Worm (Caenorhabditis elegans): ENCODE measurements around the gene W09D6.5.

Gene W09D6.5

DNA sequence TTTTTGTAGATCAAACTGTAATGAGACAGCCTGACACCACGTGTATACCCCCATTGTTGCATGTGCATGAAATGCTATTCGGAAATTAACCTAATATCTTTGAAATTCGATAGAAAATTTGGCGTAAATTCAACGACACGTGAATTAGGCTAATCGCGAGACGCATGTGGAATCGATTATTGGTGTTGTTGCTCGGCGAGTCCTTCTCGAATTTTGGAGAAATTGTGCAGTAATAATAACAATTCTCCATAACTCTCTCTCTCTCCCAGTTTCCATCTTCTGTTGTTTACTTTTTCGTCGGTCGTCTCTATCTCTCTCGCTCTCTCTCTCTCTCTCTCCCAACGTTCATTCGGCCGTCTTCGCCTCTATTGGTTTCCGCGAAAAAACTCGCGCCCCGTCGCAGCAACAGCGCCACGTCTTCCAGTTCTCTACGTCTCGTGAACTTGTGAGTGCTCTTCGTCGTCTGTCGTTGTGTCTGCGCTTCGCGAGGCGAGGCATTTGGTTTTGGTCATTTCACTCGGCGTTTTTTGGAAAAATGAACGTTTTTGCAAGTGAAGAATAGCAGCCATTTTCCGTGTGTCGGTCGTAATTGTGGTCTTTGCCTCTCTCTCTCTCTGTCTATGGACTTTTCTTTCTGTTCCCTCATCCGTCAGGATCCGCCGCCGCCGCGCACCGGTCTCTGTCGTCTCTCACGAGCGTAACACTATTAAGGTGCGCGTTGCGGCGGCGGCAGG, 33.6 kb upstream of the W09D6.5 start:
- TF ChIP-seq hlh-6 (tag; optimal IDR thresholded peaks at IDR 0.05) (no peak), Y22D7AL.16 (tag; optimal IDR thresholded peaks at IDR 0.05) (no peak), unc-3 (GFP tag; conservative IDR thresholded peaks at IDR 0.05) (no peak), unc-3 (tag; optimal IDR thresholded peaks at IDR 0.05) (no peak), madf-2 (tag; optimal IDR thresholded peaks at IDR 0.05) (no peak), ceh-31 (tag; optimal IDR thresholded peaks at IDR 0.05) (peak; percentile 42), zip-5 (tag; optimal IDR thresholded peaks at IDR 0.05) (no peak), tbx-2 (tag; optimal IDR thresholded peaks at IDR 0.05) (no peak), nfya-1 (tag; optimal IDR thresholded peaks at IDR 0.05) (peak; percentile 65), unc-55 (GFP tag; optimal IDR thresholded peaks at IDR 0.05) (peak; percentile 31), C08G9.2 (tag; optimal IDR thresholded peaks at IDR 0.05) (peak; percentile 8), ceh-14 (tag; optimal IDR thresholded peaks at IDR 0.05) (peak; percentile 45), pha-4 (tag; optimal IDR thresholded peaks at IDR 0.05) (no peak), ceh-34 (tag; optimal IDR thresholded peaks at IDR 0.05) (peak; percentile 50), ceh-2 (tag; optimal IDR thresholded peaks at IDR 0.05) (peak; percentile 25), fax-1 (tag; optimal IDR thresholded peaks at IDR 0.05) (no peak), ceh-45 (GFP tag; IDR thresholded peaks at IDR 0.05) (no peak), sox-4 (tag; optimal IDR thresholded peaks at IDR 0.05) (no peak), hlh-30 (tag; optimal IDR thresholded peaks at IDR 0.05; ENCODE audit: insufficient read depth) (no peak), T23F11.4 (GFP tag; optimal IDR thresholded peaks at IDR 0.05) (no peak), pros-1 (tag; optimal IDR thresholded peaks at IDR 0.05) (peak; percentile 1), eyg-1 (tag; optimal IDR thresholded peaks at IDR 0.05) (no peak)

DNA sequence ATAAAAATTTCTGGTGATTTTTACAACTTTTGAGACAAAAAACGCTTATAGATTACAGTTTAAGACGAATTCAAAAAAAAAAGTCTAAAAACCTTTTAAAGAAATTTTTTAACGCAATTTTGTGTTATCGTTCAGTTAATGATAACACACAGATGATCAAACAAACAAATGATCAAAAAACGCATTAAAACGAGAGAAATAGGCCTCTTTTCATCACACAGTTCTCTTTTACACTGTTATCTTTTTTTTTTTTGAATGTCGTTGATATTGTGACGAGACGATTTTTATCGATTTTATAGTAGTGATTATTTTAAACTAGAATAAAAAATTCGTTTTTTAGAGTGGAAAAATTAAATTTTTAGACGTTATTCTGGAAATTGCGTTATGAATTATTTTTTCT, 28.5 kb upstream of the W09D6.5 start:
- TF ChIP-seq F13H6.1 (tag; optimal IDR thresholded peaks at IDR 0.05) (no peak), ahr-1 (tag; optimal IDR thresholded peaks at IDR 0.05) (no peak), mec-3 (tag; optimal IDR thresholded peaks at IDR 0.05; ENCODE audit: borderline replicate concordance) (no peak), lim-6 (tag; optimal IDR thresholded peaks at IDR 0.05) (no peak), ceh-9 (tag; optimal IDR thresholded peaks at IDR 0.05) (no peak), sox-2 (GFP tag; IDR thresholded peaks at IDR 0.05) (no peak), nhr-11 (tag; optimal IDR thresholded peaks at IDR 0.05) (no peak), elt-2 (tag; optimal IDR thresholded peaks at IDR 0.05) (peak; percentile 71)

DNA sequence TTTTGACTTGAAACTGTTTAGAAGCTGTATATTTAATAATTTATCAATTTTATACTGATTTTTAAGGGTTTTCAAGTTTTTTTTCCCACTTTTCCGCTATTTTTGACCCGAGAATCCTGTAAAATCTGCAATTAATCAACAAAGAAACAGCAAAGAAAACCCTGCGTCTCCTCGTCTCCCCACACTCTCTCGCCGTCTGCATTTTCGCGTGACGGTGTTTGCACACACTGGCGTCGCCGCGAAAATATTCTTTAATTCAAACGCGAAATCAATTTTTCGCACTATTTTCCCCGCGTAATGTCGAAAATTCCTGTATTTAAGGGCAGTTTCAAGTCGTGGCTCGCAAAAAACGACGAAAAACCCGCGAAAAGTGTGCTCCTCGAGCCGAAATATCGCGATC, 25.0 kb upstream of the W09D6.5 start, which contains the start of gene rsa-2:
Gene rsa-2, plus strand, starts transcription at position 221 of the 400 bp plus-strand sequence.
- TF ChIP-seq ceh-30 (tag; optimal IDR thresholded peaks at IDR 0.05) (peak; percentile 20), elt-2 (tag; optimal IDR thresholded peaks at IDR 0.05) (peak; percentile 34), dve-1 (tag; optimal IDR thresholded peaks at IDR 0.05) (no peak), nfya-1 (tag; optimal IDR thresholded peaks at IDR 0.05) (peak; percentile 24), tbx-2 (tag; optimal IDR thresholded peaks at IDR 0.05) (peak; percentile 21)

DNA sequence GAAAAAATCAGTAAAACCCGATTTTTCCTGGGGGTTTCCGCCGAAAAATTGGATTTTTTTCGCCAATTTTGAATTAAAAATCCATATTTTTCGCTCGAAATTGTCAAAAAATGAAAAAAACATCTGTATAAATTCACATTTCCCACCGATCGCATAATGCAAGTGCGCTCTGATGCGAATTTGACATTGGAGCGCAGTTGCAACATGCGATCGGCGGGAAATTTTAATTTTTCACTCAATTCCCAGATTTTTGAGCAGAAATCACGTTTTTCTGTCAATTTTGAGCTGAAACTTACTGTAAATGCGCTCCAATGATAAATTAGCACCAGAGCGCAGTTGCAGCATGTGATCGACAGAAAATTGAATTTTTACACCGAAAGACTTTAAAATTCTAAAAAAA, 23.7 kb upstream of the W09D6.5 start:
- no peak for TF ChIP-seq unc-55 (GFP tag; optimal IDR thresholded peaks at IDR 0.05)

DNA sequence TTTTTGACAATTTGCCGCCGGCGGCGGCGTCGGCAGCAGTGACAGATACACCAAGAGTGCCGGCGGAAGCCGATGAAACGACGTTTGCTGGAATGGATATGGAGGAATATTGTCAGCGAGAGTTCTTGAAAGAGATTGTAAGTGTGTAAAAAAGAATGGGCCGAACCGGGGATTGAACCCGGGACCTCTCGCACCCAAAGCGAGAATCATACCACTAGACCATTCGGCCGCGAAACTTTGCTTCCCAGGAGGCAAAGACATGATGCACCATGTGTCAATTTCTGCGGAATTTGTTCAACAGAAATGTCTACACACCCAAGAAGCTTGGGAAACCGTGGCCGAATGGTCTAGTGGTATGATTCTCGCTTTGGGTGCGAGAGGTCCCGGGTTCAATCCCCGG, 21.6 kb upstream of the W09D6.5 start:
- TF ChIP-seq ceh-9 (tag; optimal IDR thresholded peaks at IDR 0.05) (no peak), che-1 (tag; optimal IDR thresholded peaks at IDR 0.05) (no peak), C38D4.7 (GFP tag; optimal IDR thresholded peaks at IDR 0.05) (no peak), pha-2 (tag; optimal IDR thresholded peaks at IDR 0.05) (no peak), ceh-14 (tag; optimal IDR thresholded peaks at IDR 0.05) (no peak), unc-3 (GFP tag; conservative IDR thresholded peaks at IDR 0.05) (0 out of 2 replicates have a peak, but pooled peaks have one; percentile 26), unc-3 (tag; optimal IDR thresholded peaks at IDR 0.05) (no peak), hlh-30 (tag; optimal IDR thresholded peaks at IDR 0.05; ENCODE audit: insufficient read depth) (no peak), K09A11.1 (tag; optimal IDR thresholded peaks at IDR 0.05; ENCODE audit: insufficient read depth) (no peak), ets-4 (tag; optimal IDR thresholded peaks at IDR 0.05) (no peak), F13H6.1 (tag; optimal IDR thresholded peaks at IDR 0.05) (no peak), tbx-2 (tag; optimal IDR thresholded peaks at IDR 0.05) (peak; percentile 5), elt-2 (tag; optimal IDR thresholded peaks at IDR 0.05) (peak; percentile 26), rnt-1 (tag; optimal IDR thresholded peaks at IDR 0.05) (no peak), pqm-1 (tag; optimal IDR thresholded peaks at IDR 0.05) (no peak), sox-4 (tag; optimal IDR thresholded peaks at IDR 0.05) (no peak), ceh-6 (GFP tag; optimal IDR thresholded peaks at IDR 0.05) (no peak), lin-11 (tag; optimal IDR thresholded peaks at IDR 0.05) (no peak), ceh-45 (GFP tag; IDR thresholded peaks at IDR 0.05) (no peak), gmeb-2 (tag; optimal IDR thresholded peaks at IDR 0.05) (no peak), sox-2 (GFP tag; IDR thresholded peaks at IDR 0.05) (no peak), odd-2 (tag; optimal IDR thresholded peaks at IDR 0.05) (no peak)
